Fruit fly (Drosophila melanogaster) whole organism, embryonic: ENCODE measurements around the gene CG10338.

ENCODE experiments used
- CG10366 ChIP-seq: fragments of 200-800 bp; sonication (Bioruptor generic); IDR thresholded peaks from 2 replicates; pipeline ENCODE4 v1.3.6; 2022; ENCODE audit warnings: missing biosample characterization, missing genetic modification characterization
- CG10462 ChIP-seq: fragments of 200-800 bp; sonication (Bioruptor generic); optimal IDR thresholded peaks from 2 replicates; lab custom pipeline; 2016; ENCODE audit warnings: missing biosample characterization, missing genetic modification characterization
- CG10565 ChIP-seq: fragments of 200-800 bp; sonication (Bioruptor generic); optimal IDR thresholded peaks from 3 replicates; lab custom pipeline; 2016; ENCODE audit warnings: missing biosample characterization, mild to moderate bottlenecking, missing genetic modification characterization
- CG15514 ChIP-seq: fragments of 200-800 bp; sonication (Bioruptor generic); optimal IDR thresholded peaks from 3 replicates; lab custom pipeline; 2017; ENCODE audit warnings: missing biosample characterization, missing genetic modification characterization, mild to moderate bottlenecking, moderate library complexity, missing genetic modification reagents
- CG17359 ChIP-seq: fragments of 200-800 bp; sonication (Bioruptor generic); optimal IDR thresholded peaks from 3 replicates; lab custom pipeline; 2018; ENCODE audit warnings: missing biosample characterization, mild to moderate bottlenecking, missing genetic modification characterization, moderate library complexity
- CG17361 ChIP-seq: fragments of 200-800 bp; sonication (Bioruptor generic); IDR thresholded peaks from 3 replicates; pipeline ENCODE4 v1.3.6; 2022; ENCODE audit warnings: missing biosample characterization, missing genetic modification characterization
- CG17568 ChIP-seq: fragments of 200-800 bp; sonication (Bioruptor generic); optimal IDR thresholded peaks from 2 replicates; lab custom pipeline; 2018; ENCODE audit warnings: missing biosample characterization, mild to moderate bottlenecking, missing genetic modification characterization, moderate library complexity
- CG17612 ChIP-seq: fragments of 200-800 bp; sonication (Bioruptor generic); IDR thresholded peaks from 2 replicates; pipeline ENCODE4 v1.3.6; 2022; ENCODE audit warnings: missing biosample characterization, missing genetic modification characterization
- CG1832 ChIP-seq: fragments of 200-800 bp; sonication (Bioruptor generic); optimal IDR thresholded peaks from 2 replicates; lab custom pipeline; 2017; ENCODE audit warnings: missing biosample characterization, mild to moderate bottlenecking, missing genetic modification characterization, inconsistent platforms
- CG31224 ChIP-seq: fragments of 200-800 bp; sonication (Bioruptor generic); IDR thresholded peaks from 2 replicates; pipeline ENCODE4 v1.3.6; 2022; ENCODE audit warnings: missing biosample characterization, missing genetic modification characterization
- CG32767 ChIP-seq: fragments of 200-800 bp; sonication (Bioruptor generic); IDR thresholded peaks from 2 replicates; pipeline ENCODE4 v1.3.6; 2022; ENCODE audit warnings: missing biosample characterization, missing genetic modification characterization
- CG3281 ChIP-seq: fragments of 200-800 bp; sonication (Bioruptor generic); optimal IDR thresholded peaks from 3 replicates; lab custom pipeline; 2017; ENCODE audit warnings: missing biosample characterization, mild to moderate bottlenecking, missing genetic modification characterization
- CG33557 ChIP-seq: fragments of 200-800 bp; sonication (Bioruptor generic); optimal IDR thresholded peaks from 2 replicates; lab custom pipeline; 2019; ENCODE audit warnings: missing biosample characterization, mild to moderate bottlenecking, missing genetic modification characterization, moderate library complexity
- CG3995 ChIP-seq: fragments of 200-800 bp; sonication (Bioruptor generic); optimal IDR thresholded peaks from 3 replicates; lab custom pipeline; 2016; ENCODE audit warnings: missing biosample characterization, missing genetic modification characterization
- CG5953 ChIP-seq: fragments of 200-800 bp; sonication (Bioruptor generic); IDR thresholded peaks from 2 replicates; pipeline ENCODE4 v1.3.6; 2022; ENCODE audit warnings: missing biosample characterization, missing genetic modification characterization
- CG6813 ChIP-seq: fragments of 200-800 bp; sonication (Bioruptor generic); optimal IDR thresholded peaks from 2 replicates; lab custom pipeline; 2017; ENCODE audit warnings: missing biosample characterization, missing genetic modification characterization, mild to moderate bottlenecking, moderate library complexity, missing genetic modification reagents
- CG8478 ChIP-seq: fragments of >200 bp; optimal IDR thresholded peaks from 2 replicates; lab custom pipeline; 2018
- CG9727 ChIP-seq: fragments of 200-800 bp; sonication (Bioruptor generic); optimal IDR thresholded peaks from 3 replicates; lab custom pipeline; 2017; ENCODE audit warnings: missing biosample characterization, mild to moderate bottlenecking, missing genetic modification characterization
- Dek ChIP-seq: fragments of 200-800 bp; sonication (Bioruptor generic); optimal IDR thresholded peaks from 3 replicates; lab custom pipeline; 2019; ENCODE audit warnings: missing biosample characterization, mild to moderate bottlenecking, missing genetic modification characterization, moderate library complexity
- Dfd ChIP-seq, 2 experiments: fragments of >200 bp; optimal IDR thresholded peaks; 2 replicates each; lab custom pipeline; 2017; ENCODE audit warnings: missing biosample characterization in 2 of 2, missing genetic modification characterization in 2 of 2
- Dref ChIP-seq: fragments of 200-800 bp; sonication (Bioruptor generic); IDR thresholded peaks from 2 replicates; pipeline ENCODE4 v1.3.6; 2022; ENCODE audit warnings: missing biosample characterization, missing genetic modification characterization
- HLH3B ChIP-seq: fragments of 200-800 bp; sonication (Bioruptor generic); IDR thresholded peaks from 2 replicates; pipeline ENCODE4 v1.3.6; 2022; ENCODE audit warnings: missing biosample characterization, missing genetic modification characterization
- Hr3 ChIP-seq: fragments of 200-800 bp; sonication (Bioruptor generic); optimal IDR thresholded peaks from 3 replicates; lab custom pipeline; 2016; ENCODE audit warnings: missing biosample characterization, missing genetic modification characterization
- Neu2 ChIP-seq: fragments of 200-800 bp; sonication (Bioruptor generic); optimal IDR thresholded peaks from 3 replicates; lab custom pipeline; 2016; ENCODE audit warnings: missing biosample characterization, missing genetic modification characterization, borderline replicate concordance
- Nf-YC ChIP-seq: fragments of 200-800 bp; optimal IDR thresholded peaks from 3 replicates; lab custom pipeline; 2019; ENCODE audit warnings: missing biosample characterization, mild to moderate bottlenecking, missing genetic modification characterization, moderate library complexity
- NfI ChIP-seq: fragments of 200-800 bp; sonication (Bioruptor generic); optimal IDR thresholded peaks from 3 replicates; lab custom pipeline; 2018; ENCODE audit warnings: missing biosample characterization, mild to moderate bottlenecking, missing genetic modification characterization, moderate library complexity
- Oaz ChIP-seq: fragments of 200-800 bp; sonication (Bioruptor generic); IDR thresholded peaks from 2 replicates; pipeline ENCODE4 v1.3.6; 2022; ENCODE audit warnings: missing biosample characterization, missing genetic modification characterization
- Side ChIP-seq: fragments of 200-800 bp; sonication (Bioruptor generic); optimal IDR thresholded peaks from 2 replicates; lab custom pipeline; 2016; ENCODE audit warnings: missing biosample characterization, missing genetic modification characterization
- Xrp1 ChIP-seq: fragments of 200-800 bp; sonication (Bioruptor generic); IDR thresholded peaks from 2 replicates; pipeline ENCODE4 v1.3.6; 2022; ENCODE audit warnings: missing biosample characterization, missing genetic modification characterization
- ab ChIP-seq: fragments of 200-800 bp; sonication (Bioruptor generic); optimal IDR thresholded peaks from 2 replicates; lab custom pipeline; 2016; ENCODE audit warnings: missing biosample characterization, missing genetic modification characterization
- abd-A ChIP-seq: fragments of 200-800 bp; sonication (Bioruptor generic); optimal IDR thresholded peaks from 3 replicates; lab custom pipeline; 2019; ENCODE audit warnings: missing biosample characterization, mild to moderate bottlenecking, missing genetic modification characterization, moderate library complexity
- aop ChIP-seq: fragments of 200-800 bp; sonication (Bioruptor generic); IDR thresholded peaks from 2 replicates; pipeline ENCODE4 v1.3.6; 2022; ENCODE audit warnings: missing biosample characterization, missing genetic modification characterization
- az2 ChIP-seq: fragments of 200-800 bp; sonication (Bioruptor generic); optimal IDR thresholded peaks from 3 replicates; lab custom pipeline; 2016; ENCODE audit warnings: missing biosample characterization, missing genetic modification characterization
- bbx ChIP-seq: fragments of 200-800 bp; sonication (Bioruptor generic); IDR thresholded peaks from 2 replicates; pipeline ENCODE4 v1.3.6; 2022; ENCODE audit warnings: missing biosample characterization, missing genetic modification characterization; ENCODE audit not compliant: partially characterized antibody
- bigmax ChIP-seq: fragments of 200-800 bp; sonication (Bioruptor generic); optimal IDR thresholded peaks from 2 replicates; lab custom pipeline; 2018; ENCODE audit warnings: missing biosample characterization, mild to moderate bottlenecking, missing genetic modification characterization
- cad ChIP-seq: fragments of >200 bp; optimal IDR thresholded peaks from 2 replicates; lab custom pipeline; 2017; ENCODE audit warnings: missing biosample characterization, missing genetic modification characterization
- fd3F ChIP-seq: fragments of 200-800 bp; sonication (Bioruptor generic); optimal IDR thresholded peaks from 2 replicates; lab custom pipeline; 2018; ENCODE audit warnings: missing biosample characterization, mild to moderate bottlenecking, missing genetic modification characterization, moderate library complexity
- fd64A ChIP-seq: fragments of 200-800 bp; sonication (Bioruptor generic); optimal IDR thresholded peaks from 3 replicates; lab custom pipeline; 2018; ENCODE audit warnings: missing biosample characterization, mild to moderate bottlenecking, missing genetic modification characterization
- fru ChIP-seq: fragments of >200 bp; optimal IDR thresholded peaks from 2 replicates; lab custom pipeline; 2017
- gcm2 ChIP-seq: fragments of 200-800 bp; sonication (Bioruptor generic); optimal IDR thresholded peaks from 2 replicates; lab custom pipeline; 2016; ENCODE audit warnings: missing biosample characterization, missing genetic modification characterization
- grau ChIP-seq: fragments of 200-800 bp; optimal IDR thresholded peaks from 3 replicates; lab custom pipeline; 2019; ENCODE audit warnings: missing biosample characterization, mild to moderate bottlenecking, missing genetic modification characterization, moderate library complexity
- grn ChIP-seq: fragments of 200-800 bp; sonication (Bioruptor generic); optimal IDR thresholded peaks from 3 replicates; lab custom pipeline; 2017; ENCODE audit warnings: missing biosample characterization, missing genetic modification characterization
- ham ChIP-seq: fragments of 200-800 bp; sonication (Bioruptor generic); IDR thresholded peaks from 2 replicates; pipeline ENCODE4 v1.3.6; 2022; ENCODE audit warnings: missing biosample characterization, missing genetic modification characterization
- knrl ChIP-seq: fragments of 200-800 bp; sonication (Bioruptor generic); IDR thresholded peaks from 3 replicates; pipeline ENCODE4 v1.3.6; 2022; ENCODE audit warnings: missing biosample characterization, missing genetic modification characterization; ENCODE audit not compliant: partially characterized antibody
- lov ChIP-seq, 2 experiments: fragments of 200-800 bp in 1 of 2; fragments of >200 bp in 1 of 2; sonication (Bioruptor generic) in 1 of 2; IDR thresholded peaks in 1 of 2; optimal IDR thresholded peaks in 1 of 2; 2 replicates in 1 of 2; 3 replicates in 1 of 2; pipeline versions ENCODE4 v1.3.6 to Lab custom; 2017 to 2022; ENCODE audit warnings: missing biosample characterization in 1 of 2, missing genetic modification characterization in 1 of 2
- nerfin-1 ChIP-seq: fragments of 200-800 bp; sonication (Bioruptor generic); optimal IDR thresholded peaks from 3 replicates; lab custom pipeline; 2019; ENCODE audit warnings: missing biosample characterization, mild to moderate bottlenecking, missing genetic modification characterization, moderate library complexity
- stwl ChIP-seq: fragments of 200-800 bp; sonication (Bioruptor generic); optimal IDR thresholded peaks from 3 replicates; lab custom pipeline; 2018; ENCODE audit warnings: missing biosample characterization, mild to moderate bottlenecking, missing genetic modification characterization, moderate library complexity
- trh ChIP-seq: fragments of 200-800 bp; sonication (Bioruptor generic); optimal IDR thresholded peaks from 2 replicates; lab custom pipeline; 2016; ENCODE audit warnings: missing biosample characterization, missing genetic modification characterization
- tx ChIP-seq: fragments of 200-800 bp; sonication (Bioruptor generic); optimal IDR thresholded peaks from 2 replicates; lab custom pipeline; 2016; ENCODE audit warnings: missing biosample characterization, missing genetic modification characterization
- vnd ChIP-seq: fragments of 200-800 bp; sonication (Bioruptor generic); IDR thresholded peaks from 3 replicates; pipeline ENCODE4 v1.3.6; 2022; ENCODE audit warnings: missing biosample characterization, missing genetic modification characterization; ENCODE audit not compliant: partially characterized antibody
- z ChIP-seq: fragments of 200-800 bp; sonication (Bioruptor generic); IDR thresholded peaks from 3 replicates; pipeline ENCODE4 v1.3.6; 2022; ENCODE audit warnings: missing biosample characterization, missing genetic modification characterization

CG10338 gene

DNA sequence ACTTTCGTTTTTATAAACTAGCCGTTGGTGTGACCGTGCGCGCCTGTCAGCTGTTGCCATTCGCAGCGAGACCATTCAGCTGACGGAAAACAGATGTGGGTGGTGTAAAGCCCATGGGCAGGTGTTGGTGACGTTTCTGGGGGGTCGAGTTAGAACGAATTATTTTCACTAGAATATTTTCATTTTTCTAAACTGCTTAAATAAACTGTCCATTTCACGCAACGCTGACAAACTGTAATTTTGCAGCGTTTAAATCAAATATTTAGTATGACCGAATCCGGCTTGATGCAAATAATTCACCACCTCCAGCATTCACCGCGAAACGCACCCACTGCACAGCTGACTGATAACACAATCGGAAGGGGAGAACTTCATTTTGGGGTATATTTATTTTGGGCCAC lies at the start of gene CG10338, which contains the start of gene CG10383 (continued):
- TF ChIP-seq CG17612 = peak; percentile 75
- TF ChIP-seq Side = peak; percentile 90
- TF ChIP-seq Neu2 = peak; percentile 62
- peak; percentile 77 for TF ChIP-seq fd3F (GFP tag; lab: Kevin White, UChicago)
- TF ChIP-seq NfI = peak; percentile 85
- TF ChIP-seq CG1832 (GFP tag; lab: Kevin White, UChicago) = no peak
- TF ChIP-seq grn (GFP tag; lab: Kevin White, UChicago) = peak; percentile 22
- TF ChIP-seq CG17568 (GFP tag; lab: Kevin White, UChicago) = peak; percentile 64
- TF ChIP-seq CG32767 (GFP tag; lab: Robert Waterston, UW) = peak; percentile 75; the same call in 1 of the 2 replicates
- TF ChIP-seq CG15514 (GFP tag; lab: Kevin White, UChicago) = peak; percentile 84
- peak; percentile 78 for TF ChIP-seq grau (tag; lab: Kevin White, UChicago)
- TF ChIP-seq nerfin-1 (tag; lab: Kevin White, UChicago) = peak; percentile 57
- TF ChIP-seq CG31224 (GFP tag; lab: Robert Waterston, UW) = peak; percentile 76
- TF ChIP-seq Hr3 (GFP tag; lab: Kevin White, UChicago) = peak; percentile 84
- peak; percentile 62 for TF ChIP-seq Dek (tag; lab: Kevin White, UChicago)
- TF ChIP-seq vnd (GFP tag; lab: Robert Waterston, UW) = no peak
- no peak for TF ChIP-seq CG8478
- no peak for TF ChIP-seq bigmax (GFP tag; lab: Kevin White, UChicago)
- peak; percentile 89 for TF ChIP-seq CG10366 (GFP tag; lab: Robert Waterston, UW)
- no peak for TF ChIP-seq Dfd (GFP tag; optimal IDR thresholded peaks at IDR 0.05; lab: Kevin White, UChicago)
- no peak for TF ChIP-seq z (GFP tag; lab: Robert Waterston, UW)
- TF ChIP-seq Xrp1 (GFP tag; lab: Robert Waterston, UW) = peak; percentile 87
- no peak for TF ChIP-seq bbx
- peak; percentile 53 for TF ChIP-seq CG10462 (GFP tag; lab: Kevin White, UChicago)
- peak; percentile 49 for TF ChIP-seq CG33557
- peak; percentile 84 for TF ChIP-seq CG17359 (tag; lab: Kevin White, UChicago)
- peak; percentile 38; the same call in 1 of the 2 replicates for TF ChIP-seq Dref (GFP tag; lab: Robert Waterston, UW)
- peak; percentile 61 for TF ChIP-seq trh
- TF ChIP-seq az2 (GFP tag; lab: Kevin White, UChicago) = peak; percentile 83
- peak; percentile 73 for TF ChIP-seq CG5953 (GFP tag; lab: Robert Waterston, UW)
- TF ChIP-seq CG9727 (GFP tag; lab: Kevin White, UChicago) = peak; percentile 80
- TF ChIP-seq fd64A (GFP tag; lab: Kevin White, UChicago) = peak; percentile 22
- no peak for TF ChIP-seq fru
- peak; percentile 55 for TF ChIP-seq Nf-YC (tag; lab: Kevin White, UChicago)
- peak; percentile 65; the same call in 2 of the 3 replicates for TF ChIP-seq CG17361 (GFP tag; lab: Robert Waterston, UW)
- no peak for TF ChIP-seq lov (optimal IDR thresholded peaks at IDR 0.05; lab: Kevin White, UChicago)
- TF ChIP-seq lov (GFP tag; IDR thresholded peaks at IDR 0.05; lab: Robert Waterston, UW) = peak; percentile 82
- TF ChIP-seq CG6813 (GFP tag; lab: Kevin White, UChicago) = peak; percentile 64
- TF ChIP-seq CG3281 (GFP tag; lab: Kevin White, UChicago) = peak; percentile 82
- TF ChIP-seq CG10565 (GFP tag; lab: Kevin White, UChicago) = no peak
- peak; percentile 71 for TF ChIP-seq gcm2 (GFP tag; lab: Kevin White, UChicago)
- TF ChIP-seq tx = peak; percentile 86
- peak; percentile 18 for TF ChIP-seq CG3995
- TF ChIP-seq stwl (tag; lab: Kevin White, UChicago) = peak; percentile 64
- TF ChIP-seq HLH3B (GFP tag; lab: Robert Waterston, UW) = peak; percentile 90
- 0 out of 3 replicates have a peak, but pooled peaks have one; percentile 37 for TF ChIP-seq knrl (GFP tag; lab: Robert Waterston, UW)
- TF ChIP-seq ab (GFP tag; lab: Kevin White, UChicago) = peak; percentile 15
- peak; percentile 68 for TF ChIP-seq Oaz
- TF ChIP-seq abd-A (tag; lab: Kevin White, UChicago) = no peak
- TF ChIP-seq aop (GFP tag; lab: Robert Waterston, UW) = peak; percentile 69; the same call in 1 of the 2 replicates
- TF ChIP-seq ham = peak; percentile 29; the same call in 1 of the 2 replicates
- TF ChIP-seq cad (GFP tag; lab: Kevin White, UChicago) = no peak
